Worm (Caenorhabditis elegans) whole organism, young adult: Measurements from ENCODE around the gene C15H11.11.
A peak's percentile ranks its signal among the peaks of the same experiment; 100 is the strongest.

ENCODE experiments used
- F23B12.7 ChIP-seq: sonication (generic microtip); optimal IDR thresholded peaks from 2 replicates; lab custom pipeline; 2017; ENCODE audit warnings: missing genetic modification characterization, mild to moderate bottlenecking, missing compliant biosample characterization, antibody characterized with exemption, moderate library complexity; ENCODE audit not compliant: insufficient read depth
- F33H1.4 ChIP-seq: fragments of 200-800 bp; sonication (Bioruptor generic); IDR thresholded peaks from 2 replicates; pipeline ENCODE4 v1.3.6; 2022; ENCODE audit warnings: missing genetic modification reagents, missing genetic modification characterization, missing compliant biosample characterization
- F37B4.10 ChIP-seq: fragments of 200-800 bp; sonication (Bioruptor generic); IDR thresholded peaks from 2 replicates; pipeline ENCODE4 v1.3.6; 2022; ENCODE audit warnings: missing genetic modification characterization, missing compliant biosample characterization
- F49E8.2 ChIP-seq: sonication (generic microtip); optimal IDR thresholded peaks from 3 replicates; lab custom pipeline; 2017; ENCODE audit warnings: missing genetic modification characterization, mild to moderate bottlenecking, missing compliant biosample characterization, antibody characterized with exemption, moderate library complexity; ENCODE audit not compliant: insufficient read depth
- F52B5.7 ChIP-seq: sonication (generic microtip); optimal IDR thresholded peaks from 2 replicates; lab custom pipeline; 2016; ENCODE audit warnings: mild to moderate bottlenecking, missing genetic modification characterization, missing compliant biosample characterization
- F55B11.4 ChIP-seq: sonication (generic microtip); optimal IDR thresholded peaks from 2 replicates; lab custom pipeline; 2016; ENCODE audit warnings: missing compliant biosample characterization, missing genetic modification characterization, borderline replicate concordance; ENCODE audit not compliant: insufficient read depth
- K11D2.4 ChIP-seq: fragments of 200-800 bp; sonication (Bioruptor generic); IDR thresholded peaks from 2 replicates; pipeline ENCODE4 v1.3.6; 2022; ENCODE audit warnings: missing genetic modification reagents, missing genetic modification characterization, missing compliant biosample characterization
- Y53G8AR.9 ChIP-seq: fragments of 200-800 bp; sonication (Bioruptor generic); conservative IDR thresholded peaks from 2 replicates; pipeline ENCODE4 v1.3.6; 2022; ENCODE audit warnings: missing genetic modification reagents, missing genetic modification characterization, missing compliant biosample characterization
- ama-1 ChIP-seq, 3 experiments: fragments of 150-350 bp in 1 of 3; sonication (generic microtip) in 2 of 3; optimal IDR thresholded peaks; 2 replicates each; lab custom pipeline; 2014 to 2018; ENCODE audit warnings: missing biosample characterization in 2 of 3, missing genetic modification characterization in 2 of 3, missing genetic modification reagents in 2 of 3
- atf-7 ChIP-seq: sonication (generic microtip); optimal IDR thresholded peaks from 2 replicates; lab custom pipeline; 2017; ENCODE audit warnings: mild to moderate bottlenecking, missing genetic modification characterization, missing compliant biosample characterization
- athp-1 ChIP-seq: sonication (generic microtip); optimal IDR thresholded peaks from 2 replicates; lab custom pipeline; 2017; ENCODE audit warnings: mild to moderate bottlenecking, missing genetic modification characterization, missing compliant biosample characterization
- attf-5 ChIP-seq: fragments of 200-800 bp; sonication (Bioruptor generic); optimal IDR thresholded peaks from 2 replicates; lab custom pipeline; 2018; ENCODE audit warnings: mild to moderate bottlenecking, missing genetic modification characterization, missing compliant biosample characterization
- bed-1 ChIP-seq: fragments of 200-800 bp; sonication (Bioruptor generic); IDR thresholded peaks from 2 replicates; pipeline ENCODE4 v1.3.6; 2022; ENCODE audit warnings: missing genetic modification reagents, missing genetic modification characterization, missing compliant biosample characterization
- ceh-79 ChIP-seq: sonication (generic microtip); optimal IDR thresholded peaks from 2 replicates; lab custom pipeline; 2017; ENCODE audit warnings: mild to moderate bottlenecking, missing genetic modification characterization, missing compliant biosample characterization
- dpl-1 ChIP-seq: fragments of 150-350 bp; optimal IDR thresholded peaks from 2 replicates; lab custom pipeline; 2014; ENCODE audit warnings: missing biosample characterization, missing genetic modification reagents, missing genetic modification characterization
- efl-1 ChIP-seq: fragments of 150-350 bp; optimal IDR thresholded peaks from 2 replicates; lab custom pipeline; 2014; ENCODE audit warnings: missing biosample characterization, missing genetic modification reagents, missing genetic modification characterization
- egl-18 ChIP-seq: fragments of 200-800 bp; sonication (Bioruptor generic); IDR thresholded peaks from 2 replicates; pipeline ENCODE4 v1.3.6; 2022; ENCODE audit warnings: missing genetic modification reagents, missing genetic modification characterization, missing compliant biosample characterization
- egrh-3 ChIP-seq: fragments of 200-800 bp; sonication (Bioruptor generic); IDR thresholded peaks from 2 replicates; pipeline ENCODE4 v1.3.6; 2022; ENCODE audit warnings: missing genetic modification reagents, missing genetic modification characterization, missing compliant biosample characterization
- him-1 ChIP-seq: sonication (generic microtip); optimal IDR thresholded peaks from 2 replicates; lab custom pipeline; 2016; ENCODE audit warnings: missing genotype, missing genetic modification reagents, missing genetic modification characterization, missing compliant biosample characterization
- hmg-1.2 ChIP-seq: fragments of 200-800 bp; sonication (Bioruptor generic); IDR thresholded peaks from 2 replicates; pipeline ENCODE4 v1.3.6; 2022; ENCODE audit warnings: missing genetic modification reagents, missing genetic modification characterization, missing compliant biosample characterization
- hrde-1 ChIP-seq: sonication (generic microtip); optimal IDR thresholded peaks from 2 replicates; lab custom pipeline; 2016; ENCODE audit warnings: missing genetic modification characterization, mild to moderate bottlenecking, missing compliant biosample characterization, moderate library complexity, missing genotype, missing genetic modification reagents, borderline replicate concordance
- lsl-1 ChIP-seq: fragments of 200-800 bp; sonication (Bioruptor generic); optimal IDR thresholded peaks from 2 replicates; lab custom pipeline; 2018; ENCODE audit warnings: mild to moderate bottlenecking, missing genetic modification characterization, moderate library complexity, missing compliant biosample characterization
- madf-10 ChIP-seq: sonication (generic microtip); optimal IDR thresholded peaks from 2 replicates; lab custom pipeline; 2016; ENCODE audit warnings: mild to moderate bottlenecking, missing genetic modification characterization, missing compliant biosample characterization
- nfyb-1 ChIP-seq: fragments of 200-800 bp; sonication (Bioruptor generic); IDR thresholded peaks from 2 replicates; pipeline ENCODE4 v1.3.6; 2022; ENCODE audit warnings: missing genetic modification reagents, missing genetic modification characterization, missing compliant biosample characterization
- nhr-80 ChIP-seq: sonication (generic microtip); optimal IDR thresholded peaks from 2 replicates; lab custom pipeline; 2016; ENCODE audit warnings: missing genetic modification characterization, missing compliant biosample characterization
- pbrm-1 ChIP-seq: fragments of 200-800 bp; sonication (Bioruptor generic); IDR thresholded peaks from 2 replicates; pipeline ENCODE4 v1.3.6; 2022; ENCODE audit warnings: missing genetic modification reagents, missing genetic modification characterization, missing compliant biosample characterization
- rpc-1 ChIP-seq, 2 experiments: fragments of 150-350 bp in 1 of 2; sonication (generic microtip) in 1 of 2; optimal IDR thresholded peaks; 2 replicates each; lab custom pipeline; 2014 to 2018; ENCODE audit warnings: missing biosample characterization in 1 of 2, missing genetic modification characterization in 1 of 2, missing genetic modification reagents in 1 of 2, missing genotype in 1 of 2
- snpc-1.1 ChIP-seq: sonication (generic microtip); optimal IDR thresholded peaks from 2 replicates; lab custom pipeline; 2017; ENCODE audit warnings: missing genetic modification characterization, mild to moderate bottlenecking, missing compliant biosample characterization, antibody characterized with exemption, moderate library complexity, missing genotype, missing genetic modification reagents; ENCODE audit not compliant: insufficient read depth
- snpc-1.3 ChIP-seq: sonication (generic microtip); optimal IDR thresholded peaks from 2 replicates; lab custom pipeline; 2017; ENCODE audit warnings: missing genetic modification characterization, mild to moderate bottlenecking, missing compliant biosample characterization, antibody characterized with exemption, moderate library complexity, missing genotype, missing genetic modification reagents; ENCODE audit not compliant: insufficient read depth
- snpc-3.4 ChIP-seq: sonication (generic microtip); optimal IDR thresholded peaks from 2 replicates; lab custom pipeline; 2017; ENCODE audit warnings: missing genetic modification characterization, mild to moderate bottlenecking, missing compliant biosample characterization, antibody characterized with exemption, moderate library complexity, missing genotype, missing genetic modification reagents
- snpc-4 ChIP-seq, 5 experiments: fragments of 150-350 bp in 1 of 5; sonication (generic microtip) in 4 of 5; optimal IDR thresholded peaks; 2 replicates each; lab custom pipeline; 2014 to 2018; ENCODE audit warnings: missing genetic modification characterization in 5 of 5, missing biosample characterization in 3 of 5, antibody characterized with exemption in 2 of 5, mild to moderate bottlenecking in 2 of 5, missing compliant biosample characterization in 2 of 5, missing genotype in 2 of 5, moderate library complexity in 2 of 5, missing genetic modification reagents in 1 of 5
- tbx-9 ChIP-seq: sonication (generic microtip); optimal IDR thresholded peaks from 2 replicates; lab custom pipeline; 2016; ENCODE audit warnings: borderline replicate concordance, missing genetic modification characterization, inconsistent platforms, missing compliant biosample characterization
- unc-62 ChIP-seq: fragments of 150-350 bp; optimal IDR thresholded peaks from 2 replicates; lab custom pipeline; 2014; ENCODE audit warnings: missing biosample characterization, missing genetic modification reagents, missing genetic modification characterization
- ztf-22 ChIP-seq: fragments of 200-800 bp; sonication (Bioruptor generic); optimal IDR thresholded peaks from 2 replicates; lab custom pipeline; 2018; ENCODE audit warnings: mild to moderate bottlenecking, missing genetic modification characterization, moderate library complexity, missing compliant biosample characterization
- ztf-3 ChIP-seq: fragments of 200-800 bp; sonication (Bioruptor generic); optimal IDR thresholded peaks from 2 replicates; lab custom pipeline; 2018; ENCODE audit warnings: mild to moderate bottlenecking, missing genetic modification characterization, missing compliant biosample characterization
- ztf-6 ChIP-seq: fragments of 200-800 bp; sonication (Bioruptor generic); IDR thresholded peaks from 2 replicates; pipeline ENCODE4 v1.3.6; 2022; ENCODE audit warnings: missing genetic modification reagents, missing genetic modification characterization, missing compliant biosample characterization

Gene C15H11.11

ce11 chrV:14394743-14395142 is 20.6 kb upstream of the C15H11.11 start, which contains the start of gene C15H11.13 (continued):
- TF ChIP-seq atf-7 (tag; lab: Kevin White, UChicago): no peak

- TF ChIP-seq snpc-4 (GFP tag; optimal IDR thresholded peaks at IDR 0.05; lab: Kevin White, UChicago) (peak; percentile 80), snpc-4 (tag; optimal IDR thresholded peaks at IDR 0.05; lab: Kevin White, UChicago) (peak in 3 of 4 experiments; percentile 84 to 96 (median 93)), nfyb-1 (GFP tag; lab: Robert Waterston, UW) (no peak), F23B12.7 (tag; lab: Kevin White, UChicago) (no peak), ztf-22 (GFP tag; lab: Kevin White, UChicago) (no peak), pbrm-1 (GFP tag; lab: Robert Waterston, UW) (peak; percentile 54; the same call in 1 of the 2 replicates), snpc-1.3 (tag; lab: Kevin White, UChicago) (no peak), ceh-79 (tag; lab: Kevin White, UChicago) (no peak), snpc-1.1 (peak; percentile 83), egl-18 (no peak), egrh-3 (GFP tag; lab: Robert Waterston, UW) (no peak), Y53G8AR.9 (GFP tag; lab: Robert Waterston, UW) (no peak), ztf-6 (GFP tag; lab: Robert Waterston, UW) (no peak), F37B4.10 (GFP tag; lab: Robert Waterston, UW) (0 out of 2 replicates have a peak, but pooled peaks have one; percentile 79), F52B5.7 (tag; lab: Kevin White, UChicago) (no peak), snpc-3.4 (peak; percentile 50), ama-1 (optimal IDR thresholded peaks at IDR 0.05; lab: Kevin White, UChicago) (no peak), ama-1 (GFP tag; optimal IDR thresholded peaks at IDR 0.05; lab: Kevin White, UChicago) (no peak), attf-5 (GFP tag; lab: Kevin White, UChicago) (no peak), hrde-1 (tag; lab: Kevin White, UChicago) (no peak), nhr-80 (tag; lab: Kevin White, UChicago) (no peak), him-1 (tag; lab: Kevin White, UChicago) (peak; percentile 27)
- TF ChIP-seq, all 124 proteins: peak for 6
Measured at ce11 chrV:14396123-14396669, 19.1 kb upstream of the C15H11.11 start.

- TF ChIP-seq ztf-3 (GFP tag; lab: Kevin White, UChicago): no peak
- no peak for TF ChIP-seq athp-1 (tag; lab: Kevin White, UChicago)
- TF ChIP-seq ztf-22 (GFP tag; lab: Kevin White, UChicago): no peak
- TF ChIP-seq efl-1 (GFP tag; lab: Kevin White, UChicago): no peak
- no peak for TF ChIP-seq tbx-9 (tag; lab: Kevin White, UChicago)
- no peak for TF ChIP-seq K11D2.4 (GFP tag; lab: Robert Waterston, UW)
- no peak for TF ChIP-seq snpc-1.1
- no peak for TF ChIP-seq F55B11.4 (tag; lab: Kevin White, UChicago)
- TF ChIP-seq hmg-1.2: no peak
- no peak for TF ChIP-seq lsl-1
- no peak for TF ChIP-seq F33H1.4 (GFP tag; lab: Robert Waterston, UW)
- TF ChIP-seq rpc-1 (optimal IDR thresholded peaks at IDR 0.05; lab: Kevin White, UChicago): no peak
- TF ChIP-seq rpc-1 (tag; optimal IDR thresholded peaks at IDR 0.05; lab: Kevin White, UChicago): no peak
- no peak for TF ChIP-seq unc-62 (GFP tag; lab: Kevin White, UChicago)
- TF ChIP-seq bed-1 (GFP tag; lab: Robert Waterston, UW): no peak
- no peak for TF ChIP-seq hrde-1 (tag; lab: Kevin White, UChicago)
- no peak for TF ChIP-seq madf-10 (tag; lab: Kevin White, UChicago)
- no peak for TF ChIP-seq F49E8.2
- no peak for TF ChIP-seq dpl-1 (GFP tag; lab: Kevin White, UChicago)
Measured at ce11 chrV:14405647-14406046, 9.7 kb upstream of the C15H11.11 start.
